Fruit fly (Drosophila melanogaster) whole organism, adult: ENCODE data around the gene CG17127.

Source experiments
- CG11617 ChIP-seq: fragments of 200-800 bp; sonication (Bioruptor generic); optimal IDR thresholded peaks from 2 replicates; lab custom pipeline; 2017; ENCODE audit warnings: mild to moderate bottlenecking, missing biosample characterization, missing genetic modification reagents, missing genetic modification characterization
- CG12768 ChIP-seq: fragments of 200-800 bp; sonication (Bioruptor generic); optimal IDR thresholded peaks from 2 replicates; lab custom pipeline; 2017; ENCODE audit warnings: missing biosample characterization, missing genetic modification characterization, mild to moderate bottlenecking, moderate library complexity, missing genetic modification reagents
- CG14711 ChIP-seq: fragments of 200-800 bp; sonication (Bioruptor generic); optimal IDR thresholded peaks from 2 replicates; lab custom pipeline; 2018; ENCODE audit warnings: missing biosample characterization, mild to moderate bottlenecking, missing genetic modification characterization, moderate library complexity
- CG1620 ChIP-seq: fragments of 200-800 bp; sonication (Bioruptor generic); optimal IDR thresholded peaks from 2 replicates; lab custom pipeline; 2016; ENCODE audit warnings: missing biosample characterization, missing genetic modification characterization
- CG33017 ChIP-seq: fragments of 200-800 bp; sonication (Bioruptor generic); optimal IDR thresholded peaks from 2 replicates; lab custom pipeline; 2018; ENCODE audit warnings: missing biosample characterization, mild to moderate bottlenecking, missing genetic modification characterization, moderate library complexity
- CG5204 ChIP-seq: fragments of 200-800 bp; sonication (Bioruptor generic); optimal IDR thresholded peaks from 2 replicates; lab custom pipeline; 2016; ENCODE audit warnings: missing biosample characterization, missing genetic modification characterization
- CG7045 ChIP-seq: fragments of 200-800 bp; sonication (Bioruptor generic); optimal IDR thresholded peaks from 2 replicates; lab custom pipeline; 2017; ENCODE audit warnings: missing biosample characterization, mild to moderate bottlenecking, missing genetic modification characterization
- CG7101 ChIP-seq: fragments of 200-800 bp; sonication (Bioruptor generic); optimal IDR thresholded peaks from 2 replicates; lab custom pipeline; 2018; ENCODE audit warnings: missing biosample characterization, mild to moderate bottlenecking, missing genetic modification characterization, moderate library complexity
- Clk ChIP-seq: fragments of 200-800 bp; sonication (Bioruptor generic); optimal IDR thresholded peaks from 2 replicates; lab custom pipeline; 2017; ENCODE audit warnings: missing biosample characterization, missing genetic modification characterization
- Crg-1 ChIP-seq: fragments of 200-800 bp; sonication (Bioruptor generic); optimal IDR thresholded peaks from 2 replicates; lab custom pipeline; 2016; ENCODE audit warnings: missing biosample characterization, missing genetic modification characterization
- Hr96 ChIP-seq: fragments of 200-800 bp; sonication (Bioruptor generic); optimal IDR thresholded peaks from 2 replicates; lab custom pipeline; 2016; ENCODE audit warnings: missing biosample characterization, missing genetic modification characterization
- Mnt ChIP-seq: fragments of 200-800 bp; sonication (Bioruptor generic); optimal IDR thresholded peaks from 2 replicates; lab custom pipeline; 2016; ENCODE audit warnings: missing biosample characterization, mild to moderate bottlenecking, missing genetic modification characterization
- bab1 ChIP-seq: fragments of 200-800 bp; sonication (Bioruptor generic); optimal IDR thresholded peaks from 3 replicates; lab custom pipeline; 2019; ENCODE audit warnings: missing biosample characterization, mild to moderate bottlenecking, missing genetic modification characterization, moderate library complexity
- cic ChIP-seq: fragments of 200-800 bp; sonication (Bioruptor generic); optimal IDR thresholded peaks from 2 replicates; lab custom pipeline; 2017; ENCODE audit warnings: missing biosample characterization, mild to moderate bottlenecking, missing genetic modification characterization, moderate library complexity
- cnc ChIP-seq, 2 experiments: fragments of >200 bp; optimal IDR thresholded peaks; 2 replicates each; lab custom pipeline; 2017
- kay ChIP-seq: fragments of 200-800 bp; sonication (Bioruptor generic); peaks from one replicate; lab custom pipeline; 2016; ENCODE audit warnings: missing biosample characterization, missing genetic modification characterization, borderline replicate concordance
- ovo ChIP-seq: fragments of 200-800 bp; sonication (Bioruptor generic); optimal IDR thresholded peaks from 2 replicates; lab custom pipeline; 2016; ENCODE audit warnings: missing biosample characterization, missing genetic modification characterization
- pad ChIP-seq: fragments of 200-800 bp; sonication (Bioruptor generic); optimal IDR thresholded peaks from 3 replicates; lab custom pipeline; 2017; ENCODE audit warnings: missing biosample characterization, missing genetic modification characterization, mild to moderate bottlenecking, moderate library complexity, missing genetic modification reagents
- tj ChIP-seq: fragments of 200-800 bp; sonication (Bioruptor generic); optimal IDR thresholded peaks from 3 replicates; lab custom pipeline; 2017; ENCODE audit warnings: missing biosample characterization, mild to moderate bottlenecking, missing genetic modification characterization, moderate library complexity
- toe ChIP-seq: fragments of 200-800 bp; sonication (Bioruptor generic); optimal IDR thresholded peaks from 2 replicates; lab custom pipeline; 2016; ENCODE audit warnings: missing biosample characterization, missing genetic modification characterization

CG17127 gene

DNA sequence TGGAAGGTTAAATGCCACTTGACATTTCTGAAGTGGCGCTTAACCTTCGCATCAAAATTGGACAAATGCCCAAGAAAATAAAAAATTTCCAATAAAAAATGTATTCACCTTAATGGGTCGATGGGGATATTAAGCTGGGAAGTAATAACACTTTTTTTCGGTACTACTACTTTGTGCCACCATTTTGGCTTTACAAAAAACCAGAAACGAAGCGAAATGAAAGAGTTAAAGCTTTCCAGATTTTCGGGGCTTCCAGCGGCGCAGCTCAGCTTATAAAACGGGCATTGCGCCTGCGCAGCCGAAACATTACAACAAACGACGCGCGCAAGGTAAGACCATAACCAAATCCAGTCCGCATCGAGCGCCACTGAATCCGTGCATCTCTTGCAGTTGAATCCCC, at the start of gene CG17127:
TSS of gene CG17127 (plus strand) at position 301 of the 400 bp plus-strand sequence.
- TF ChIP-seq pad (GFP tag; lab: Kevin White, UChicago) (no peak), CG1620 (GFP tag; lab: Kevin White, UChicago) (no peak), kay (GFP tag; lab: Kevin White, UChicago) (no peak), cic (GFP tag; lab: Kevin White, UChicago) (no peak), CG33017 (tag; lab: Kevin White, UChicago) (no peak), Mnt (GFP tag; lab: Kevin White, UChicago) (no peak), Crg-1 (GFP tag; lab: Kevin White, UChicago) (no peak), bab1 (GFP tag; lab: Kevin White, UChicago) (no peak), CG12768 (GFP tag; lab: Kevin White, UChicago) (no peak), Clk (GFP tag; lab: Kevin White, UChicago) (no peak), Hr96 (no peak), tj (GFP tag; lab: Kevin White, UChicago) (no peak), CG7101 (tag; lab: Kevin White, UChicago) (no peak), CG7045 (GFP tag; lab: Kevin White, UChicago) (no peak), CG11617 (GFP tag; lab: Kevin White, UChicago) (no peak), CG14711 (tag; lab: Kevin White, UChicago) (no peak)

DNA sequence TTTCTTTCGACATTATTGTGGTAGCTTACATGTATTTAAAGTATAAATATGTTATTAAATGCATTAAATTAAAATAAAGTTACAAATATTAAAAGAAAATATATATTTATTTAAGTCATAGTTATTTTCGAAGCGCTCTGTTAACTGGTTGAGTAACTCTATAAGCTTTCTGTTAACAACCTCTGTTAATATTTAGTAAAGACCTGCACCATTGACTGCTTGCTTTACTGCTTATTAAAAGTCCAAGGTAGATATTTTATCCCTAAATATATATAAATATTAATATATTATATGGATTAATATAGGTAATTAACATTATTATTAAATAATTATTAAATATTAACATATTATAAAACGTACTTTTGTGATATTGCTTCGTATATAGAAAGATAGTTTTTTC, 49.1 kb upstream of the CG17127 start:
- TF ChIP-seq CG11617 (GFP tag; lab: Kevin White, UChicago) (no peak), tj (GFP tag; lab: Kevin White, UChicago) (no peak), bab1 (GFP tag; lab: Kevin White, UChicago) (no peak), pad (GFP tag; lab: Kevin White, UChicago) (no peak), CG1620 (GFP tag; lab: Kevin White, UChicago) (no peak), Clk (GFP tag; lab: Kevin White, UChicago) (no peak), Hr96 (no peak), cnc (optimal IDR thresholded peaks at IDR 0.05; lab: Kevin White, UChicago) (no peak), cic (GFP tag; lab: Kevin White, UChicago) (no peak), kay (GFP tag; lab: Kevin White, UChicago) (no peak)

DNA sequence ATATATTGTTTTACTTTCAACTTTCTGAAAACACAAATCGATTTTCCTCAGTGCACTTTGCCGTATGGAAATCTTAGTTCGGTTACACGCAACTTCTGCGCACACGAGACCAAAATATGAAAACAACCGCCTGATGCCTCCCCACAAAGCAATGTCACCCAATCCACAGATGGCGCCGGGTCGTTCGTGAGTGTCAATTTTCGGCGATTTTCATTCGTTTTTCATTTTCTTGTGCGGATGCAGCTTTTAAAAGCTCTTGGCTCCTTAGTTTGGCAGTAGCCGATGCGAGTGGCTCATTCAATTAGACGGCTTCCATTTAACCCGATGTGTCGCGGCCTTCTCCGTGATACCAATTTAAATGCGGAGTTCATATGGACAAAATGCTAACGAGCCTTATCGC, 46.8 kb upstream of the CG17127 start, which contains the start of gene CG6431:
TSS of gene CG6431 (plus strand) at position 301 of the 400 bp plus-strand sequence.
- TF ChIP-seq CG11617 (GFP tag; lab: Kevin White, UChicago) (no peak), toe (GFP tag; lab: Kevin White, UChicago) (no peak), Crg-1 (GFP tag; lab: Kevin White, UChicago) (no peak), CG12768 (GFP tag; lab: Kevin White, UChicago) (no peak), Clk (GFP tag; lab: Kevin White, UChicago) (no peak), CG7045 (GFP tag; lab: Kevin White, UChicago) (no peak), CG1620 (GFP tag; lab: Kevin White, UChicago) (no peak), CG7101 (tag; lab: Kevin White, UChicago) (no peak), bab1 (GFP tag; lab: Kevin White, UChicago) (no peak), CG33017 (tag; lab: Kevin White, UChicago) (no peak), cic (GFP tag; lab: Kevin White, UChicago) (no peak), pad (GFP tag; lab: Kevin White, UChicago) (no peak)

DNA sequence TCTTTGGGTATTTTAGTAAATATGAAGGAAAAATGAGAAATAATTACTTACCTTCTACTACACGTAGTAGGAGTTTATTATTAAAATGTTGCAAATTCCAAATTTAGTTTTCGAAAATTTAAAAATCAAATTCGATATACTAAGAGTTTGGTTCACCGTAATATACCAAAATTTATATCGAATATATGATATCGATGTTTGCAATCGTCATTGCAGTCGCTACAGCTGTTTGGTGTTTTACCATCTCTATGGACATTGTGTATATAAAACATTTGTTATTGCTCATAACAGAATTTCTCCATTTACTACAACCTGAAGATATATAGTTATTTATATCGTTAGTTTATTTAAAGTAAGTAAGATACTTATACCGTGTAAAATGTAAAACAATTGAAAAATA, 41.9 kb upstream of the CG17127 start, which contains the start of gene CG6443:
TSS of gene CG6443 (plus strand) at position 228 of the 400 bp plus-strand sequence.
- TF ChIP-seq CG5204 (GFP tag; lab: Kevin White, UChicago) = no peak
- TF ChIP-seq bab1 (GFP tag; lab: Kevin White, UChicago) = peak; percentile 22

DNA sequence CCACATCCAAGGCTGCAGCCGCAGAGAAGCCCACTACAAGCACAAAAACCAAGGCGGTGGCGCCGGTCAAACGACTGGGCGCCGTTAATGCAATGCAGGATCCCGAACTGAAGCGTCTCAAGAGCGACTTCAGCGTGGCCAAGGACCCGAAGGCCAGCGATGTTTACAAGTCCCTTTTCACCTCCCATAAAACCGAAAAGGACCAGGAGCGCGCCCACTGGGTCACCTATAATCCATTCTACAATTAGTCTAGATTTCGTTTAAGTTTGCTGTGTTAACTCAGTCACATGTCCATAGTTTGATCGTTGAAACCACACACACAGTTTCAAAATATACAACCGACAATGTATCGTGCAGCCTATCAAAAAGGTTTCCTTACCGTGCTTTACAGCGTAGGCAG, 40.7 kb upstream of the CG17127 start, which contains the start of gene CG17118:
TSS of gene CG17118 (plus strand) at position 301 of the 400 bp plus-strand sequence.
- no peak for TF ChIP-seq ovo
- no peak for TF ChIP-seq CG1620 (GFP tag; lab: Kevin White, UChicago)

DNA sequence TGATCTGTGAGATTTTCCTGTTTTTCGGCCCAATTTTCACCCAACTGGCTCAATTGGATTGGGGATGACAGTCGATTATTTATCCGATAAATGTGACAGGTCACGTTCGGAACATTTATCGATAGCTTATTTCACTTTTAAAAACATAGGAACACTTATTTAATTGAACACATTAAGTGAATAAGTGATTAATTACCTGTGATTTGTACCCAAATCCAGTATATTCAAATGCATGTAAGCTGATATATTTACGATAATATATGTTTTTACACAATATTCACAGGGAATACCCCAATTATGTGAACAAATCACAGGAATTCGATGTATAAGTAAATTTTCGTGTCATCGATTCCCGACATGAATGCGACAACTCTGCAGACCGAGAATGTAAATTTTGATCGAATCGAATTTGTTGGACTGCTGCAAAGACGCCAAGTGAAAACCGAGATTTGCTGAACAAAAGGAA, 38.3 kb upstream of the CG17127 start, which contains the start of the genes EMC3 and Dpy-30L1:
TSS of gene EMC3 (minus strand) at position 81 of the 466 bp plus-strand sequence.
TSS of gene Dpy-30L1 (plus strand) at position 311 of the 466 bp plus-strand sequence.
- TF ChIP-seq CG5204 (GFP tag; lab: Kevin White, UChicago) (peak; percentile 58), CG12768 (GFP tag; lab: Kevin White, UChicago) (peak; percentile 20), Hr96 (peak; percentile 53), tj (GFP tag; lab: Kevin White, UChicago) (no peak), Crg-1 (GFP tag; lab: Kevin White, UChicago) (peak; percentile 43), bab1 (GFP tag; lab: Kevin White, UChicago) (peak; percentile 79), CG1620 (GFP tag; lab: Kevin White, UChicago) (peak; percentile 46), ovo (no peak), CG33017 (tag; lab: Kevin White, UChicago) (no peak), pad (GFP tag; lab: Kevin White, UChicago) (peak; percentile 12), CG7101 (tag; lab: Kevin White, UChicago) (peak; percentile 41), CG14711 (tag; lab: Kevin White, UChicago) (peak; percentile 96), kay (GFP tag; lab: Kevin White, UChicago) (no peak), toe (GFP tag; lab: Kevin White, UChicago) (peak; percentile 70), CG7045 (GFP tag; lab: Kevin White, UChicago) (peak; percentile 2), cic (GFP tag; lab: Kevin White, UChicago) (no peak), Mnt (GFP tag; lab: Kevin White, UChicago) (peak; percentile 22), CG11617 (GFP tag; lab: Kevin White, UChicago) (peak; percentile 54), Clk (GFP tag; lab: Kevin White, UChicago) (no peak), cnc (optimal IDR thresholded peaks at IDR 0.05; lab: Kevin White, UChicago) (no peak)
